Worm (Caenorhabditis elegans): ENCODE data around the gene srw-138.

srw-138 gene

DNA sequence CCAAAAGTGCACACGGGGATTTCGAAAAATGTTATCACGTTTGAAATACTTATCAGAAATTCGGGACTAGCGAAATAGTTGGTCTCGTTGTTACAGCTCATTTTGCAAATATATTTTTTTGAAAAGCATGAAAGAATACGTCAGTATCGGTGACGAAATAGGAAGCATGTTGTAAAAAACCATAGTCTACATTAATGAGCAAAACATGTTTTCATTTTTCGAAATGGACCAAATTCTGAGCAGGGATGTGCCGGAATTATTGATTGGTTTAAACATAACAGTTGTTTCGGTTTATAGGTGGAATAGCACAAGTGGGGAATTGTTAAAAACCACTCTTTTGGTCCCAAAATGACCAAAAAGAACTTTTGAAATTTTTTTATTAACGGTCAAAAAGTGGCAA, 28.8 kb downstream of the srw-138 start, which contains the start of gene srh-247:
srh-247 (minus strand) TSS at position 101 of the 400 bp plus-strand sequence.
- TF ChIP-seq mxl-1 (tag; optimal IDR thresholded peaks at IDR 0.05), result no peak
- no peak for TF ChIP-seq ceh-27 (GFP tag; optimal IDR thresholded peaks at IDR 0.05)
- no peak for TF ChIP-seq hlh-26 (GFP tag; conservative IDR thresholded peaks at IDR 0.05)
- TF ChIP-seq atf-7 (tag; optimal IDR thresholded peaks at IDR 0.05), result no peak
- no peak for TF ChIP-seq egrh-3 (GFP tag; IDR thresholded peaks at IDR 0.05)
- TF ChIP-seq ZK185.1 (tag; optimal IDR thresholded peaks at IDR 0.05; ENCODE audit: poor library complexity, severe bottlenecking), result no peak
- no peak for TF ChIP-seq zfh-2 (GFP tag; conservative IDR thresholded peaks at IDR 0.05)
- TF ChIP-seq ets-4 (GFP tag; optimal IDR thresholded peaks at IDR 0.05), result no peak
- no peak for TF ChIP-seq athp-1 (tag; optimal IDR thresholded peaks at IDR 0.05)
- no peak for TF ChIP-seq sdz-38 (tag; optimal IDR thresholded peaks at IDR 0.05)
- TF ChIP-seq ztf-6 (GFP tag; IDR thresholded peaks at IDR 0.05), result no peak
- no peak for TF ChIP-seq cebp-2 (GFP tag; IDR thresholded peaks at IDR 0.05)
- no peak for TF ChIP-seq F37B4.10 (GFP tag; IDR thresholded peaks at IDR 0.05)
- no peak for TF ChIP-seq aptf-2 (GFP tag; conservative IDR thresholded peaks at IDR 0.05)
- TF ChIP-seq madf-6 (GFP tag; IDR thresholded peaks at IDR 0.05), result no peak
- no peak for TF ChIP-seq efl-1 (GFP tag; optimal IDR thresholded peaks at IDR 0.05)
- no peak for TF ChIP-seq K12H6.12 (tag; optimal IDR thresholded peaks at IDR 0.05)

- no peak for TF ChIP-seq pha-4 (tag; optimal IDR thresholded peaks at IDR 0.05)
- TF ChIP-seq F33H1.4 (GFP tag; IDR thresholded peaks at IDR 0.05), result no peak
- no peak for TF ChIP-seq sptf-2 (GFP tag; optimal IDR thresholded peaks at IDR 0.05)
- TF ChIP-seq Y56A3A.18 (GFP tag; IDR thresholded peaks at IDR 0.05), result no peak
- no peak for TF ChIP-seq attf-6 (GFP tag; IDR thresholded peaks at IDR 0.05)
- no peak for TF ChIP-seq ekl-4 (GFP tag; IDR thresholded peaks at IDR 0.05)
- no peak for TF ChIP-seq gei-17 (GFP tag; optimal IDR thresholded peaks at IDR 0.05)
- TF ChIP-seq lin-54 (GFP tag; optimal IDR thresholded peaks at IDR 0.05), result no peak
- no peak for TF ChIP-seq hsf-1 (GFP tag; IDR thresholded peaks at IDR 0.05)
- TF ChIP-seq aptf-2 (GFP tag; conservative IDR thresholded peaks at IDR 0.05), result no peak
- TF ChIP-seq chd-7 (tag; optimal IDR thresholded peaks at IDR 0.05), result no peak
- no peak for TF ChIP-seq attf-5 (GFP tag; optimal IDR thresholded peaks at IDR 0.05)
- TF ChIP-seq tbx-9 (tag; optimal IDR thresholded peaks at IDR 0.05; ENCODE audit: borderline replicate concordance), result no peak
- TF ChIP-seq rcor-1 (GFP tag; IDR thresholded peaks at IDR 0.05), result no peak
- no peak for TF ChIP-seq nhr-90 (tag; optimal IDR thresholded peaks at IDR 0.05)
- TF ChIP-seq akir-1 (GFP tag; optimal IDR thresholded peaks at IDR 0.05), result no peak
Observed at ce11 chrV:2931252-2931651, 31.6 kb downstream of the srw-138 start, which contains the start of gene C31B8.1. Gene C31B8.1, plus strand, starts transcription at chrV:2931552.

DNA sequence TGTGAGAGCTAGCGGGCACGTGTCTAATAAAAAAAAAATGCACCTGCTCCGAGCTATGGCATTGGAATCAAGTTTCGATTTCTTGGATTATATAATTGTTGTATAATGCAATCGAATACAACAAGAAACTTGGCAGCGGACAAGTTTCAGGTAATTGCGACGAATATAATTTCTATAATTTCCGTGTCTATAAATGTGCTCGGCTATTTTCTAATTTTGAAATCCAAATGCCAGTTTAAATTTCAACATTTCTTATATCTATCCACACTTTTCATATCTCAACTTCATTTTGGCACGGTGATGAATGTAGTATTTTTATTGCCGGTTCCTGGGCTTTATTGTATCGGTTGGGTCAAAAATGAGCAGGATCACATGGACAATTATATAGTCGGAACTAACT, 33.1 kb downstream of the srw-138 start, which contains the start of gene C31B8.16:
C31B8.16 (plus strand) TSS at position 301 of the 400 bp plus-strand sequence.
- TF ChIP-seq egl-44 (GFP tag; IDR thresholded peaks at IDR 0.05), result no peak

- TF ChIP-seq snpc-4 (GFP tag; optimal IDR thresholded peaks at IDR 0.05) (no peak), snpc-4 (tag; optimal IDR thresholded peaks at IDR 0.05) (no peak), ztf-26 (tag; optimal IDR thresholded peaks at IDR 0.05) (no peak), lag-1 (GFP tag; IDR thresholded peaks at IDR 0.05) (no peak), F52B5.7 (tag; optimal IDR thresholded peaks at IDR 0.05) (no peak), hmg-1.2 (GFP tag; IDR thresholded peaks at IDR 0.05) (no peak), ceh-100 (GFP tag; IDR thresholded peaks at IDR 0.05) (no peak), B0261.1 (tag; optimal IDR thresholded peaks at IDR 0.05) (no peak), T07F8.4 (tag; optimal IDR thresholded peaks at IDR 0.05) (no peak), nfya-1 (tag; optimal IDR thresholded peaks at IDR 0.05; ENCODE audit: borderline replicate concordance, insufficient read depth) (no peak), Y67H2A.10 (GFP tag; conservative IDR thresholded peaks at IDR 0.05) (no peak), rpc-1 (optimal IDR thresholded peaks at IDR 0.05) (no peak), rpc-1 (tag; optimal IDR thresholded peaks at IDR 0.05) (no peak), atf-7 (tag; optimal IDR thresholded peaks at IDR 0.05) (no peak), Y79H2A.3 (GFP tag; conservative IDR thresholded peaks at IDR 0.05) (no peak), aptf-2 (GFP tag; conservative IDR thresholded peaks at IDR 0.05) (no peak), zim-3 (tag; optimal IDR thresholded peaks at IDR 0.05) (no peak)
Observed at ce11 chrV:2927553-2927952, 35.3 kb downstream of the srw-138 start, which contains the start of gene C31B8.12. Gene C31B8.12, minus strand, starts transcription at chrV:2927653.

All from whole organism, young adult.